Worm (Caenorhabditis elegans): ENCODE measurements around the gene lipl-8.

ce11 chrV:14790792-14791191 lies 42.3 kb upstream of the lipl-8 start:
- TF ChIP-seq snpc-4 (tag; optimal IDR thresholded peaks at IDR 0.05) (no peak), ceh-39 (tag; optimal IDR thresholded peaks at IDR 0.05) (no peak), nhr-76 (tag; optimal IDR thresholded peaks at IDR 0.05) (no peak), ces-1 (GFP tag; optimal IDR thresholded peaks at IDR 0.05) (peak; percentile 75), lin-13 (tag; optimal IDR thresholded peaks at IDR 0.05) (no peak), ztf-11 (tag; optimal IDR thresholded peaks at IDR 0.05) (no peak), unc-62 (GFP tag; optimal IDR thresholded peaks at IDR 0.05) (peak; percentile 82), nhr-2 (tag; optimal IDR thresholded peaks at IDR 0.05) (no peak), M03D4.4 (tag; optimal IDR thresholded peaks at IDR 0.05) (no peak), lsy-2 (tag; optimal IDR thresholded peaks at IDR 0.05) (no peak), elt-3 (tag; optimal IDR thresholded peaks at IDR 0.05) (no peak)

Measured in whole organism, mixed stage, embryonic.